Worm (Caenorhabditis elegans) whole organism, L3 larva: ENCODE data around the gene Y57G11B.6.

ENCODE experiments used
- aly-2 ChIP-seq: fragments of 150-350 bp; optimal IDR thresholded peaks from 2 replicates; lab custom pipeline; 2014; ENCODE audit warnings: missing biosample characterization, missing genetic modification characterization
- ceh-28 ChIP-seq: fragments of 150-350 bp; optimal IDR thresholded peaks from 2 replicates; lab custom pipeline; 2014; ENCODE audit warnings: missing biosample characterization, missing genetic modification reagents, missing genetic modification characterization
- elt-3 ChIP-seq, 3 experiments: fragments of 150-350 bp in 1 of 3; sonication (generic microtip) in 2 of 3; optimal IDR thresholded peaks; 2 replicates in 2 of 3; 4 replicates in 1 of 3; lab custom pipeline; 2014 to 2017; ENCODE audit warnings: missing biosample characterization in 3 of 3, missing genetic modification characterization in 3 of 3
- fkh-10 ChIP-seq: sonication (generic microtip); optimal IDR thresholded peaks from 2 replicates; lab custom pipeline; 2017; ENCODE audit warnings: missing biosample characterization, missing genetic modification reagents, missing genetic modification characterization
- nhr-237 ChIP-seq: fragments of 150-350 bp; optimal IDR thresholded peaks from 2 replicates; lab custom pipeline; 2014; ENCODE audit warnings: missing biosample characterization, missing genetic modification characterization
- nhr-25 ChIP-seq: sonication (generic microtip); optimal IDR thresholded peaks from 2 replicates; lab custom pipeline; 2017; ENCODE audit warnings: missing biosample characterization, missing genetic modification characterization
- pqm-1 ChIP-seq: fragments of 150-350 bp; optimal IDR thresholded peaks from 2 replicates; lab custom pipeline; 2017; ENCODE audit warnings: missing biosample characterization, missing genetic modification characterization, inconsistent platforms
- ztf-11 ChIP-seq: fragments of 150-350 bp; optimal IDR thresholded peaks from 2 replicates; lab custom pipeline; 2014; ENCODE audit warnings: missing biosample characterization, missing genetic modification characterization

DNA sequence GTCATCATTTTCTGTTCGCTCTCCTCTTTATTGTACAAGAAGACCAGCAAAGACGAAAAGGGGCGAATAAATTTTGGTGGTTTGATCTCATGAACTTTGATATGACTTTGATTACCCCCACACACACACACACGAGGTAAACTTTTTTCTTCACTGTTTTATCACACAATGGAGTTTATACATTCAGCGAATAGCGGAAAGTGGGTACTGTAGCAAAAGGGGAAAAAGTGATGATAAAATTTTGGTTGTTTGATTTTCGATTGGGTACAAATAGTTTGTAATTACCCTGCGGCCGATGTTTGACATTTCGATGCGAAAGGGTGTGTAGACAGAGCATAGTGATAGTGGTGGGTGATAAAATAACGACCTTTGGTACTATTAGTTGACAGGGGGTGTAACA is 39.6 kb upstream of the Y57G11B.6 start:
- no peak for TF ChIP-seq nhr-237 (tag; lab: Kevin White, UChicago)
- peak; percentile 78 for TF ChIP-seq ceh-28 (tag; lab: Kevin White, UChicago)
- no peak for TF ChIP-seq aly-2 (tag; lab: Kevin White, UChicago)
- TF ChIP-seq elt-3 (tag; optimal IDR thresholded peaks at IDR 0.05; lab: Kevin White, UChicago), result peak; percentile 54 to 95 (median 88)
- no peak for TF ChIP-seq ztf-11 (tag; lab: Kevin White, UChicago)
- peak; percentile 100 for TF ChIP-seq pqm-1 (tag; lab: Kevin White, UChicago)
- TF ChIP-seq fkh-10 (GFP tag; lab: Kevin White, UChicago), result no peak
- peak; percentile 93 for TF ChIP-seq nhr-25 (tag; lab: Kevin White, UChicago)
